Worm (Caenorhabditis elegans): Measurements from ENCODE around the gene lst-5.
A peak's percentile ranks its signal among the peaks of the same experiment; 100 is the strongest.

Gene lst-5

DNA sequence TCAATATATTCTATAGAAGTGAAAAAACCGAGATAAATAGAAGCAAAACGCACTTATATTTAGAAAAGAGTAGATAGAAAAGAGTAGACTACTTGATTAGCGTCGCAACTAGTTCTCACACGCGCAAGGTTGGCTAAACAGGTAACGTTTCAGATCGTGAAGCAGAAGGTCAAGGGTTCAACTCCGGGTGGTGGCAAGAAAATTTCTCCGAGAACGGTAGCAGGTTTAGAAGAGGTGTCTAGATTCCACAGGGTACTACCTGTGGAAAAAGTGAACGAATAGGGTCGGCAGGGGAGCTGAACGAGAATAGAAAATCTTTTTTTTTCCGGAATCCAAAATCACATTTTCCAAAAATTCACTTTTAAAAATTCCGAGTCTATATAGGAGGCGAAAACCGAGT lies 19.4 kb downstream of the lst-5 start (continued):
- TF ChIP-seq egrh-3 (GFP tag; IDR thresholded peaks at IDR 0.05), result peak; percentile 43
- TF ChIP-seq F39B2.1 (GFP tag; IDR thresholded peaks at IDR 0.05), result 0 out of 2 replicates have a peak, but pooled peaks have one; percentile 60
- TF ChIP-seq madf-6 (GFP tag; IDR thresholded peaks at IDR 0.05), result peak; percentile 80
- peak; percentile 63; the same call in 1 of the 2 replicates for TF ChIP-seq B0019.2 (GFP tag; conservative IDR thresholded peaks at IDR 0.05)
- peak; percentile 81 for TF ChIP-seq rcor-1 (GFP tag; IDR thresholded peaks at IDR 0.05)
- TF ChIP-seq D2030.7 (GFP tag; IDR thresholded peaks at IDR 0.05), result peak; percentile 77
- peak; percentile 39 for TF ChIP-seq rpc-1 (optimal IDR thresholded peaks at IDR 0.05)
- peak; percentile 63 for TF ChIP-seq rpc-1 (tag; optimal IDR thresholded peaks at IDR 0.05)

DNA sequence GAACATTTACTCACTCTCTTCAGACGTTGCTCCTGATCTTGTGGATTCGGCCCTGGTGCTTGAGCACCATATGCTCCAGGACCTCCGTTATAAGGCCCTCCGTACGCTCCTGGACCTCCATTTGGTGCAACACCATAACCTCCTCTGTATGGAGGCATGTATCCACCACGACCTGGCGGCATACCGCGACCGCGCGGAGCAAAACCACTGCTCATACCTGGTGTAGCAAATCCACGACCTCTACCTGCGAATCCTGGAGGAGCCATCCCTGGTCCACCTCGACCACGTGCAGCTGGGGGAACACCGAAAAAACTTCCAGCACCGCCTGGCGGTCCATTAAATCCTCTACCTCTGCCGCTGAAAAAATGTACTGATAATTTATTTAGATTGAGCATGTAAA lies 26.8 kb downstream of the lst-5 start:
- TF ChIP-seq mxl-1 (tag; optimal IDR thresholded peaks at IDR 0.05) (no peak), atf-7 (tag; optimal IDR thresholded peaks at IDR 0.05) (no peak), F37B4.10 (GFP tag; IDR thresholded peaks at IDR 0.05) (no peak), ceh-27 (GFP tag; optimal IDR thresholded peaks at IDR 0.05) (no peak), ama-1 (optimal IDR thresholded peaks at IDR 0.05) (no peak), ama-1 (GFP tag; optimal IDR thresholded peaks at IDR 0.05) (no peak), akir-1 (GFP tag; optimal IDR thresholded peaks at IDR 0.05) (no peak), somi-1 (GFP tag; optimal IDR thresholded peaks at IDR 0.05) (no peak), die-1 (tag; optimal IDR thresholded peaks at IDR 0.05) (peak; percentile 13), madf-8 (GFP tag; conservative IDR thresholded peaks at IDR 0.05) (no peak), F49E8.2 (tag; optimal IDR thresholded peaks at IDR 0.05; ENCODE audit: insufficient read depth) (no peak), zfh-2 (GFP tag; conservative IDR thresholded peaks at IDR 0.05) (peak; percentile 77), sptf-2 (GFP tag; optimal IDR thresholded peaks at IDR 0.05) (no peak), repo-1 (tag; optimal IDR thresholded peaks at IDR 0.05) (no peak), attf-3 (GFP tag; conservative IDR thresholded peaks at IDR 0.05) (no peak), pha-4 (tag; optimal IDR thresholded peaks at IDR 0.05) (no peak), let-526 (GFP tag; IDR thresholded peaks at IDR 0.05) (no peak), F22D6.2 (tag; optimal IDR thresholded peaks at IDR 0.05) (no peak), nfya-2 (GFP tag; IDR thresholded peaks at IDR 0.05) (no peak), nhr-90 (tag; optimal IDR thresholded peaks at IDR 0.05) (no peak), egrh-3 (GFP tag; IDR thresholded peaks at IDR 0.05) (peak; percentile 47; the same call in 1 of the 2 replicates), B0035.1 (tag; optimal IDR thresholded peaks at IDR 0.05) (no peak), F52B5.7 (tag; optimal IDR thresholded peaks at IDR 0.05) (peak; percentile 27), C17E4.6 (GFP tag; IDR thresholded peaks at IDR 0.05) (no peak), mcd-1 (GFP tag; IDR thresholded peaks at IDR 0.05) (0 out of 2 replicates have a peak, but pooled peaks have one; percentile 33), nhr-80 (tag; optimal IDR thresholded peaks at IDR 0.05) (no peak), attf-5 (GFP tag; optimal IDR thresholded peaks at IDR 0.05) (no peak), dpl-1 (GFP tag; optimal IDR thresholded peaks at IDR 0.05) (no peak), T26A5.8 (tag; optimal IDR thresholded peaks at IDR 0.05) (no peak), Y95B8A.8 (GFP tag; IDR thresholded peaks at IDR 0.05) (no peak), ztf-3 (GFP tag; optimal IDR thresholded peaks at IDR 0.05) (no peak), hmg-1.2 (GFP tag; IDR thresholded peaks at IDR 0.05) (no peak), hmg-20 (GFP tag; IDR thresholded peaks at IDR 0.05) (no peak), pbrm-1 (GFP tag; IDR thresholded peaks at IDR 0.05) (no peak), lin-54 (GFP tag; optimal IDR thresholded peaks at IDR 0.05) (no peak), bed-2 (GFP tag; IDR thresholded peaks at IDR 0.05) (no peak), snpc-3.4 (tag; optimal IDR thresholded peaks at IDR 0.05) (no peak), ztf-6 (GFP tag; IDR thresholded peaks at IDR 0.05) (no peak), hlh-26 (GFP tag; conservative IDR thresholded peaks at IDR 0.05) (no peak), lsl-1 (GFP tag; optimal IDR thresholded peaks at IDR 0.05) (no peak), aptf-2 (GFP tag; conservative IDR thresholded peaks at IDR 0.05) (no peak), ztf-22 (GFP tag; optimal IDR thresholded peaks at IDR 0.05) (no peak), him-1 (tag; optimal IDR thresholded peaks at IDR 0.05) (no peak)

Measured in whole organism, young adult.